Worm (Caenorhabditis elegans): Measurements from ENCODE around the gene best-4.

best-4 gene

ce11 chrII:18787-19186 lies 7.1 kb upstream of the best-4 start (continued):
- TF ChIP-seq nhr-90 (tag; optimal IDR thresholded peaks at IDR 0.05; ENCODE audit: poor library complexity) (peak; percentile 65), lir-3 (tag; optimal IDR thresholded peaks at IDR 0.05; ENCODE audit: poor library complexity) (no peak), mep-1 (tag; optimal IDR thresholded peaks at IDR 0.05) (peak; percentile 76), zip-4 (GFP tag; optimal IDR thresholded peaks at IDR 0.05) (no peak), irx-1 (tag; optimal IDR thresholded peaks at IDR 0.05) (no peak), egl-13 (tag; optimal IDR thresholded peaks at IDR 0.05) (peak; percentile 7), ztf-11 (tag; optimal IDR thresholded peaks at IDR 0.05) (peak in 1 of 2 experiments; percentile 41), mdl-1 (tag; optimal IDR thresholded peaks at IDR 0.05) (peak in 1 of 2 experiments; percentile 81), C34B4.2 (tag; optimal IDR thresholded peaks at IDR 0.05) (no peak), hpl-2 (GFP tag; optimal IDR thresholded peaks at IDR 0.05) (no peak), egl-27 (tag; optimal IDR thresholded peaks at IDR 0.05) (peak in 1 of 2 experiments; percentile 17), ceh-88 (GFP tag; IDR thresholded peaks at IDR 0.05) (no peak; the same call in 1 of the 2 replicates), pag-3 (tag; optimal IDR thresholded peaks at IDR 0.05; ENCODE audit: borderline replicate concordance, insufficient read depth) (no peak), nhr-237 (tag; optimal IDR thresholded peaks at IDR 0.05) (peak; percentile 4), ceh-63 (GFP tag; optimal IDR thresholded peaks at IDR 0.05) (no peak), alr-1 (tag; optimal IDR thresholded peaks at IDR 0.05; ENCODE audit: borderline replicate concordance) (no peak), mef-2 (tag; optimal IDR thresholded peaks at IDR 0.05) (no peak), C04F5.9 (tag; optimal IDR thresholded peaks at IDR 0.05) (peak; percentile 43), nhr-28 (tag; optimal IDR thresholded peaks at IDR 0.05) (no peak), dsc-1 (tag; optimal IDR thresholded peaks at IDR 0.05) (peak; percentile 54), unc-98 (GFP tag; IDR thresholded peaks at IDR 0.05) (no peak), swsn-7 (tag; optimal IDR thresholded peaks at IDR 0.05) (peak; percentile 73), lin-39 (tag; optimal IDR thresholded peaks at IDR 0.05) (no peak), fkh-8 (tag; optimal IDR thresholded peaks at IDR 0.05) (peak; percentile 83), ets-5 (GFP tag; IDR thresholded peaks at IDR 0.05) (no peak), nhr-20 (tag; optimal IDR thresholded peaks at IDR 0.05) (peak; percentile 71), hlh-4 (tag; optimal IDR thresholded peaks at IDR 0.05) (no peak), Y116A8C.19 (tag; optimal IDR thresholded peaks at IDR 0.05; ENCODE audit: borderline replicate concordance) (no peak), pax-3 (tag; optimal IDR thresholded peaks at IDR 0.05) (no peak), ama-1 (optimal IDR thresholded peaks at IDR 0.05) (no peak)

ce11 chrII:12685-13084 lies 1.0 kb upstream of the best-4 start, which contains the start of gene best-3:
TSS of gene best-3 (plus strand) at chrII:12985.
- no peak for TF ChIP-seq nhr-20 (tag; optimal IDR thresholded peaks at IDR 0.05)
- TF ChIP-seq fkh-8 (tag; optimal IDR thresholded peaks at IDR 0.05) = no peak
- no peak for TF ChIP-seq F16B12.6 (tag; optimal IDR thresholded peaks at IDR 0.05)
- no peak for TF ChIP-seq lir-3 (tag; optimal IDR thresholded peaks at IDR 0.05; ENCODE audit: poor library complexity)
- no peak for TF ChIP-seq C04F5.9 (tag; optimal IDR thresholded peaks at IDR 0.05)
- TF ChIP-seq hlh-4 (tag; optimal IDR thresholded peaks at IDR 0.05) = no peak
- TF ChIP-seq nhr-19 (GFP tag; conservative IDR thresholded peaks at IDR 0.05) = no peak
- TF ChIP-seq nhr-11 (tag; optimal IDR thresholded peaks at IDR 0.05) = no peak
- TF ChIP-seq nhr-76 (tag; optimal IDR thresholded peaks at IDR 0.05) = no peak
- TF ChIP-seq fkh-10 (GFP tag; optimal IDR thresholded peaks at IDR 0.05) = no peak
- TF ChIP-seq egl-13 (tag; optimal IDR thresholded peaks at IDR 0.05) = no peak

ce11 chrII:8212-8611 lies 3.5 kb downstream of the best-4 start:
- no peak for TF ChIP-seq nhr-19 (GFP tag; conservative IDR thresholded peaks at IDR 0.05)
- no peak for TF ChIP-seq ceh-88 (GFP tag; IDR thresholded peaks at IDR 0.05)
- TF ChIP-seq sup-37 (GFP tag; optimal IDR thresholded peaks at IDR 0.05) = no peak
- no peak for TF ChIP-seq sox-4 (tag; optimal IDR thresholded peaks at IDR 0.05)
- TF ChIP-seq irx-1 (tag; optimal IDR thresholded peaks at IDR 0.05) = no peak
- TF ChIP-seq mab-9 (GFP tag; IDR thresholded peaks at IDR 0.05) = no peak
- TF ChIP-seq efl-1 (optimal IDR thresholded peaks at IDR 0.05) = no peak
- TF ChIP-seq efl-1 (GFP tag; optimal IDR thresholded peaks at IDR 0.05 in 1 of 2) = no peak
- TF ChIP-seq nhr-85 (tag) = no peak
- no peak for TF ChIP-seq nhr-12 (tag; optimal IDR thresholded peaks at IDR 0.05)
- no peak for TF ChIP-seq unc-130 (tag; optimal IDR thresholded peaks at IDR 0.05)
- TF ChIP-seq pax-3 (tag; optimal IDR thresholded peaks at IDR 0.05) = no peak
- no peak for TF ChIP-seq xbp-1 (tag; optimal IDR thresholded peaks at IDR 0.05)
